Fruit fly (Drosophila melanogaster) whole organism, embryonic: ENCODE data around the gene Rpn12.

Experiments used
- Adf1 ChIP-seq: fragments of 200-800 bp; sonication (Bioruptor generic); IDR thresholded peaks from 2 replicates; pipeline ENCODE4 v1.3.6; 2022; ENCODE audit warnings: missing biosample characterization, missing genetic modification characterization
- CG10959 ChIP-seq: fragments of 200-800 bp; sonication (Bioruptor generic); IDR thresholded peaks from 2 replicates; pipeline ENCODE4 v1.3.6; 2022; ENCODE audit warnings: missing biosample characterization, missing genetic modification characterization
- CG2199 ChIP-seq: fragments of 200-800 bp; sonication (Bioruptor generic); IDR thresholded peaks from 3 replicates; pipeline ENCODE4 v1.3.6; 2022; ENCODE audit warnings: missing biosample characterization, missing genetic modification characterization
- CG3163 ChIP-seq: fragments of 200-800 bp; sonication (Bioruptor generic); optimal IDR thresholded peaks from 3 replicates; lab custom pipeline; 2016; ENCODE audit warnings: missing biosample characterization, missing genetic modification characterization
- CG4617 ChIP-seq: fragments of 200-800 bp; sonication (Bioruptor generic); optimal IDR thresholded peaks from 3 replicates; lab custom pipeline; 2016; ENCODE audit warnings: missing biosample characterization, missing genetic modification characterization, borderline replicate concordance
- CG9817 ChIP-seq: fragments of 200-800 bp; sonication (Bioruptor generic); optimal IDR thresholded peaks from 2 replicates; lab custom pipeline; 2018; ENCODE audit warnings: missing biosample characterization, mild to moderate bottlenecking, missing genetic modification characterization, moderate library complexity
- Hr39 ChIP-seq: fragments of >200 bp; optimal IDR thresholded peaks from 2 replicates; lab custom pipeline; 2017
- Opbp ChIP-seq: fragments of 200-800 bp; sonication (Bioruptor generic); IDR thresholded peaks from 3 replicates; pipeline ENCODE4 v1.3.6; 2022; ENCODE audit warnings: missing biosample characterization, missing genetic modification characterization; ENCODE audit not compliant: partially characterized antibody
- fd96Cb ChIP-seq: fragments of 200-800 bp; sonication (Bioruptor generic); optimal IDR thresholded peaks from 2 replicates; lab custom pipeline; 2018; ENCODE audit warnings: missing biosample characterization, mild to moderate bottlenecking, missing genetic modification characterization, moderate library complexity
- sim ChIP-seq: fragments of 200-800 bp; sonication (Bioruptor generic); IDR thresholded peaks from 2 replicates; pipeline ENCODE4 v1.3.6; 2022; ENCODE audit warnings: missing biosample characterization, missing genetic modification characterization
- usp ChIP-seq: fragments of >200 bp; optimal IDR thresholded peaks from 2 replicates; lab custom pipeline; 2017; ENCODE audit warnings: missing biosample characterization, missing genetic modification characterization

DNA sequence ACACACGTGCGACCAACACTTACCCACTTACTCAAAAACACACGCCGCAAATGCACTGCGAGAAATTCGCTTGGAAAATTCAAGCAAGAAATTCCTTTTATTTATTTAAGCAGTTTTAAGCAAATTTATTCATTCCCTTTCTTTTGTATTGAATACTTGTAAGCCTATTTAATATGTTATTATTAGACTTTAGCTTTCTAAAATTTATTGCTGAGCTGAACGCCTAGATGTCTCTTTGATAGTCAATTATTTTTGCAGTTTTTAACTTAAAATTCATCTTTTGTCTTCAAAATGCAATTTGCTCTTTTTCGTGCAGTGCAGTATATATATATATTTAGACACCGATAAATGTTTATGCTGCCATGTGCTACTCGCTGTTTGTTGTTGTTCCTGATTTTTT, 48.9 kb upstream of the Rpn12 start:
- TF ChIP-seq CG4617 (GFP tag; lab: Kevin White, UChicago) = peak; percentile 37
- TF ChIP-seq sim (GFP tag; lab: Robert Waterston, UW) = no peak
- peak; percentile 20; the same call in 1 of the 2 replicates for TF ChIP-seq Adf1 (GFP tag; lab: Robert Waterston, UW)
- TF ChIP-seq CG3163 = no peak
- no peak for TF ChIP-seq CG10959 (GFP tag; lab: Robert Waterston, UW)
- TF ChIP-seq Hr39 (lab: Kevin White, UChicago) = no peak
- TF ChIP-seq CG9817 (tag; lab: Kevin White, UChicago) = peak; percentile 86
- TF ChIP-seq CG2199 (GFP tag; lab: Robert Waterston, UW) = no peak
- no peak for TF ChIP-seq Opbp (GFP tag; lab: Robert Waterston, UW)
- TF ChIP-seq fd96Cb (tag; lab: Kevin White, UChicago) = peak; percentile 86
- no peak for TF ChIP-seq usp (GFP tag; lab: Kevin White, UChicago)
